Worm (Caenorhabditis elegans): ENCODE data around the gene ttr-54.

DNA sequence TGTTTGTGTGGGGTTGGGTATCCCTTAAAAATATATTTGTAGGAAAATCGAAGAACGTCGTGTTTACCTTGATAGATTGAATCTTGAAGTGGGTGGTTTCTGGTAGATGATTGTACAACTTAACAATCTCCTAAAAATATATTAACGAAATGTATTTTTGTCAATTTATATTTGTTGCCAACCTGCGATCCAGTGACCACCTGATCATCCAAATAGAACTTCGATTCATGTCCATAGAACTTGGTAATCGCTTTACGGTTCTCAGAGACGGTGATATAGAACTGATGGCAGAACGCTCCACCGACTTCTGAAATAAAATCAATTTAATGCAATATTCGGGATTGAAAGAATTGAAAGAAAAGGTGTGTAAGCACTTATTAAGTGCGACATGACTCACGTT lies 27.1 kb upstream of the ttr-54 start:
- TF ChIP-seq elt-3 (tag; optimal IDR thresholded peaks at IDR 0.05) (no peak), lsy-2 (tag; optimal IDR thresholded peaks at IDR 0.05) (no peak), drap-1 (GFP tag; optimal IDR thresholded peaks at IDR 0.05) (no peak), ces-1 (GFP tag; optimal IDR thresholded peaks at IDR 0.05) (no peak), lin-32 (GFP tag; optimal IDR thresholded peaks at IDR 0.05) (no peak), lin-13 (tag; optimal IDR thresholded peaks at IDR 0.05) (no peak), unc-120 (tag; optimal IDR thresholded peaks at IDR 0.05; ENCODE audit: poor library complexity, severe bottlenecking) (no peak), ceh-39 (tag; optimal IDR thresholded peaks at IDR 0.05) (no peak)
